Fruit fly (Drosophila melanogaster) whole organism, adult: Measurements from ENCODE around the gene snky.

ENCODE experiments used
- CG12768 ChIP-seq: fragments of 200-800 bp; sonication (Bioruptor generic); optimal IDR thresholded peaks from 2 replicates; lab custom pipeline; 2017; ENCODE audit warnings: missing biosample characterization, missing genetic modification characterization, mild to moderate bottlenecking, moderate library complexity, missing genetic modification reagents
- CG14711 ChIP-seq: fragments of 200-800 bp; sonication (Bioruptor generic); optimal IDR thresholded peaks from 2 replicates; lab custom pipeline; 2018; ENCODE audit warnings: missing biosample characterization, mild to moderate bottlenecking, missing genetic modification characterization, moderate library complexity
- CG7045 ChIP-seq: fragments of 200-800 bp; sonication (Bioruptor generic); optimal IDR thresholded peaks from 2 replicates; lab custom pipeline; 2017; ENCODE audit warnings: missing biosample characterization, mild to moderate bottlenecking, missing genetic modification characterization
- ovo ChIP-seq: fragments of 200-800 bp; sonication (Bioruptor generic); optimal IDR thresholded peaks from 2 replicates; lab custom pipeline; 2016; ENCODE audit warnings: missing biosample characterization, missing genetic modification characterization
- toe ChIP-seq: fragments of 200-800 bp; sonication (Bioruptor generic); optimal IDR thresholded peaks from 2 replicates; lab custom pipeline; 2016; ENCODE audit warnings: missing biosample characterization, missing genetic modification characterization

dm6 chr3L:13134906-13135305, 39.4 kb upstream of the snky start:
- TF ChIP-seq CG12768: no peak
- no peak for TF ChIP-seq CG7045
- TF ChIP-seq CG14711: no peak
- no peak for TF ChIP-seq ovo (GFP tag; lab: Kevin White, UChicago)
- no peak for TF ChIP-seq toe (GFP tag; lab: Kevin White, UChicago)
